Worm (Caenorhabditis elegans): ENCODE measurements around the gene zip-2.

ce11 chrIII:873432-873831, 40.6 kb downstream of the zip-2 start, which contains the start of gene clc-19:
- no peak for TF ChIP-seq him-1 (tag; optimal IDR thresholded peaks at IDR 0.05)
- no peak for TF ChIP-seq W03F9.2 (tag; optimal IDR thresholded peaks at IDR 0.05)
- no peak for TF ChIP-seq dao-5 (tag; optimal IDR thresholded peaks at IDR 0.05)

Measured in whole organism, L4/young adult.